Worm (Caenorhabditis elegans) whole organism, L1 larva: ENCODE data around the gene twk-6.

ENCODE experiments used
- C04F5.9 ChIP-seq: sonication (generic microtip); optimal IDR thresholded peaks from 2 replicates; lab custom pipeline; 2016; ENCODE audit warnings: missing genetic modification characterization, missing compliant biosample characterization
- Y116A8C.19 ChIP-seq: sonication (generic microtip); optimal IDR thresholded peaks from 2 replicates; lab custom pipeline; 2016; ENCODE audit warnings: missing compliant biosample characterization, missing genetic modification characterization, borderline replicate concordance
- blmp-1 ChIP-seq: fragments of 150-350 bp; optimal IDR thresholded peaks from 2 replicates; lab custom pipeline; 2014; ENCODE audit warnings: missing biosample characterization, missing genetic modification characterization
- ceh-8 ChIP-seq: fragments of 200-800 bp; sonication (Bioruptor generic); optimal IDR thresholded peaks from 2 replicates; lab custom pipeline; 2018; ENCODE audit warnings: mild to moderate bottlenecking, missing genetic modification characterization, moderate library complexity, missing compliant biosample characterization
- ceh-82 ChIP-seq, 3 experiments: fragments of 150-350 bp in 1 of 3; sonication (generic microtip) in 2 of 3; optimal IDR thresholded peaks; 2 replicates each; lab custom pipeline; 2014 to 2017; ENCODE audit warnings: missing biosample characterization in 3 of 3, missing genetic modification characterization in 3 of 3
- ceh-88 ChIP-seq: fragments of 200-800 bp; sonication (Bioruptor generic); IDR thresholded peaks from 2 replicates; pipeline ENCODE4 v1.3.6; 2022; ENCODE audit warnings: missing genetic modification characterization, missing compliant biosample characterization
- ces-1 ChIP-seq: fragments of 150-350 bp; optimal IDR thresholded peaks from 2 replicates; lab custom pipeline; 2014; ENCODE audit warnings: missing biosample characterization, missing genetic modification reagents, missing genetic modification characterization
- dpl-1 ChIP-seq, 3 experiments: fragments of 150-350 bp in 2 of 3; sonication (generic microtip) in 1 of 3; optimal IDR thresholded peaks; 2 replicates each; lab custom pipeline; 2014 to 2017; ENCODE audit warnings: missing biosample characterization in 3 of 3, missing genetic modification characterization in 3 of 3, missing genetic modification reagents in 3 of 3
- dsc-1 ChIP-seq: sonication (generic microtip); optimal IDR thresholded peaks from 2 replicates; lab custom pipeline; 2016; ENCODE audit warnings: mild to moderate bottlenecking, missing genetic modification characterization, missing compliant biosample characterization
- efl-1 ChIP-seq, 4 experiments: fragments of 150-350 bp; optimal IDR thresholded peaks in 3 of 4; peaks in 1 of 4; 1 replicate in 1 of 4; 2 replicates in 3 of 4; lab custom pipeline; 2014; ENCODE audit warnings: missing biosample characterization in 2 of 4, missing genetic modification characterization in 2 of 4, missing genetic modification reagents in 2 of 4
- elt-3 ChIP-seq, 6 experiments: fragments of 150-350 bp in 1 of 6; sonication (generic microtip); optimal IDR thresholded peaks; 2 replicates each; lab custom pipeline; 2017 to 2018; ENCODE audit warnings: missing biosample characterization in 6 of 6, missing genetic modification characterization in 6 of 6, inconsistent platforms in 1 of 6
- fkh-4 ChIP-seq: sonication (generic microtip); optimal IDR thresholded peaks from 2 replicates; lab custom pipeline; 2016; ENCODE audit warnings: missing compliant biosample characterization, missing genetic modification characterization, borderline replicate concordance
- fkh-8 ChIP-seq: sonication (generic microtip); optimal IDR thresholded peaks from 2 replicates; lab custom pipeline; 2016; ENCODE audit warnings: mild to moderate bottlenecking, missing genetic modification characterization, missing compliant biosample characterization
- grh-1 ChIP-seq: fragments of 200-800 bp; sonication (Bioruptor generic); IDR thresholded peaks from 2 replicates; pipeline ENCODE4 v1.3.6; 2022; ENCODE audit warnings: missing genetic modification reagents, missing genetic modification characterization, missing compliant biosample characterization
- jun-1 ChIP-seq: fragments of 150-350 bp; optimal IDR thresholded peaks from 2 replicates; lab custom pipeline; 2014; ENCODE audit warnings: missing biosample characterization, missing genetic modification reagents, missing genetic modification characterization
- lin-13 ChIP-seq: fragments of 150-350 bp; optimal IDR thresholded peaks from 2 replicates; lab custom pipeline; 2014; ENCODE audit warnings: missing biosample characterization, missing genetic modification reagents, missing genetic modification characterization
- lin-14 ChIP-seq: fragments of 200-800 bp; sonication (Bioruptor generic); optimal IDR thresholded peaks from 2 replicates; lab custom pipeline; 2018; ENCODE audit warnings: mild to moderate bottlenecking, missing genetic modification characterization, moderate library complexity, missing compliant biosample characterization
- lin-15B ChIP-seq: fragments of 150-350 bp; sonication (generic microtip); optimal IDR thresholded peaks from 3 replicates; lab custom pipeline; 2014; ENCODE audit warnings: missing biosample characterization, missing genetic modification characterization
- lin-35 ChIP-seq, 2 experiments: fragments of 150-350 bp; optimal IDR thresholded peaks; 2 replicates each; lab custom pipeline; 2014; ENCODE audit warnings: missing biosample characterization in 2 of 2, missing genetic modification characterization in 2 of 2, missing genetic modification reagents in 2 of 2
- lin-39 ChIP-seq: fragments of 150-350 bp; optimal IDR thresholded peaks from 2 replicates; lab custom pipeline; 2014; ENCODE audit warnings: missing biosample characterization, missing genetic modification reagents, missing genetic modification characterization
- lsy-2 ChIP-seq, 2 experiments: fragments of 150-350 bp; optimal IDR thresholded peaks; 2 replicates each; lab custom pipeline; 2014; ENCODE audit warnings: missing biosample characterization in 2 of 2, missing genetic modification characterization in 2 of 2
- mdl-1 ChIP-seq, 2 experiments: fragments of 150-350 bp; optimal IDR thresholded peaks; 2 replicates each; lab custom pipeline; 2014 to 2017; ENCODE audit warnings: missing biosample characterization in 2 of 2, missing genetic modification characterization in 2 of 2, inconsistent platforms in 1 of 2
- mef-2 ChIP-seq: fragments of 150-350 bp; optimal IDR thresholded peaks from 2 replicates; lab custom pipeline; 2014; ENCODE audit warnings: missing biosample characterization, missing genetic modification characterization
- mep-1 ChIP-seq: fragments of 150-350 bp; optimal IDR thresholded peaks from 2 replicates; lab custom pipeline; 2014; ENCODE audit warnings: missing biosample characterization, missing genetic modification characterization
- nhr-11 ChIP-seq: fragments of 150-350 bp; optimal IDR thresholded peaks from 2 replicates; lab custom pipeline; 2014; ENCODE audit warnings: missing biosample characterization, missing genetic modification characterization
- nhr-19 ChIP-seq: fragments of 200-800 bp; sonication (Bioruptor generic); conservative IDR thresholded peaks from 2 replicates; pipeline ENCODE4 v1.3.6; 2022; ENCODE audit warnings: missing genetic modification characterization, missing compliant biosample characterization
- nhr-20 ChIP-seq: sonication (generic microtip); optimal IDR thresholded peaks from 2 replicates; lab custom pipeline; 2016; ENCODE audit warnings: mild to moderate bottlenecking, missing genetic modification characterization, missing compliant biosample characterization
- nhr-28 ChIP-seq: fragments of 150-350 bp; optimal IDR thresholded peaks from 2 replicates; lab custom pipeline; 2014; ENCODE audit warnings: missing biosample characterization, missing genetic modification characterization
- nhr-47 ChIP-seq: sonication (generic microtip); optimal IDR thresholded peaks from 2 replicates; lab custom pipeline; 2016; ENCODE audit warnings: mild to moderate bottlenecking, missing genetic modification characterization, moderate library complexity, missing compliant biosample characterization
- nhr-71 ChIP-seq: sonication (generic microtip); optimal IDR thresholded peaks from 2 replicates; lab custom pipeline; 2016; ENCODE audit warnings: mild to moderate bottlenecking, missing genetic modification characterization, moderate library complexity, missing compliant biosample characterization
- nhr-85 ChIP-seq: sonication (generic microtip); peaks from one replicate; lab custom pipeline; 2016; ENCODE audit warnings: missing genetic modification characterization, inconsistent platforms, missing compliant biosample characterization
- pag-3 ChIP-seq: sonication (generic microtip); optimal IDR thresholded peaks from 2 replicates; lab custom pipeline; 2017; ENCODE audit warnings: missing genetic modification characterization, mild to moderate bottlenecking, missing compliant biosample characterization, antibody characterized with exemption, borderline replicate concordance; ENCODE audit not compliant: insufficient read depth
- pqm-1 ChIP-seq: sonication (generic microtip); optimal IDR thresholded peaks from 3 replicates; lab custom pipeline; 2017; ENCODE audit warnings: missing biosample characterization, missing genetic modification characterization
- rnt-1 ChIP-seq: sonication (generic microtip); optimal IDR thresholded peaks from 2 replicates; lab custom pipeline; 2016; ENCODE audit warnings: mild to moderate bottlenecking, missing genetic modification characterization, moderate library complexity, missing compliant biosample characterization
- snpc-4 ChIP-seq: fragments of 150-350 bp; optimal IDR thresholded peaks from 2 replicates; lab custom pipeline; 2014; ENCODE audit warnings: missing biosample characterization, missing genetic modification characterization
- snu-23 ChIP-seq: sonication (generic microtip); optimal IDR thresholded peaks from 2 replicates; lab custom pipeline; 2016; ENCODE audit warnings: missing genetic modification characterization, missing compliant biosample characterization
- swsn-7 ChIP-seq: sonication (generic microtip); optimal IDR thresholded peaks from 2 replicates; lab custom pipeline; 2016; ENCODE audit warnings: missing genetic modification characterization, missing compliant biosample characterization
- unc-130 ChIP-seq: fragments of 150-350 bp; optimal IDR thresholded peaks from 2 replicates; lab custom pipeline; 2017; ENCODE audit warnings: missing biosample characterization, missing genetic modification characterization, inconsistent platforms
- unc-30 ChIP-seq: sonication (generic microtip); optimal IDR thresholded peaks from 2 replicates; lab custom pipeline; 2017; ENCODE audit warnings: missing biosample characterization, missing genetic modification characterization
- unc-86 ChIP-seq: sonication (generic microtip); optimal IDR thresholded peaks from 2 replicates; lab custom pipeline; 2016; ENCODE audit warnings: missing genetic modification characterization, missing compliant biosample characterization
- xbp-1 ChIP-seq: sonication (generic microtip); optimal IDR thresholded peaks from 2 replicates; lab custom pipeline; 2016; ENCODE audit warnings: missing genetic modification characterization, missing compliant biosample characterization

Gene twk-6

ce11 chrIII:4723922-4724321, 18.8 kb upstream of the twk-6 start (continued):
- TF ChIP-seq mdl-1 (tag; optimal IDR thresholded peaks at IDR 0.05; lab: Kevin White, UChicago), result no peak
- no peak for TF ChIP-seq pag-3 (tag; lab: Kevin White, UChicago)
- TF ChIP-seq nhr-28 (tag; lab: Kevin White, UChicago), result no peak
- TF ChIP-seq ceh-8 (GFP tag; lab: Kevin White, UChicago), result no peak
- TF ChIP-seq nhr-11 (tag; lab: Kevin White, UChicago), result no peak
- TF ChIP-seq lin-14 (GFP tag; lab: Kevin White, UChicago), result peak; percentile 69
- TF ChIP-seq elt-3 (tag; optimal IDR thresholded peaks at IDR 0.05; lab: Kevin White, UChicago), result no peak
- no peak for TF ChIP-seq blmp-1
- TF ChIP-seq jun-1 (tag; lab: Kevin White, UChicago), result no peak
- peak; percentile 50 for TF ChIP-seq nhr-71 (tag; lab: Kevin White, UChicago)
- TF ChIP-seq nhr-20 (tag; lab: Kevin White, UChicago), result no peak
- peak; percentile 8 for TF ChIP-seq dsc-1 (tag; lab: Kevin White, UChicago)
- TF ChIP-seq unc-86, result no peak
- no peak for TF ChIP-seq C04F5.9 (tag; lab: Kevin White, UChicago)
- TF ChIP-seq lsy-2 (tag; optimal IDR thresholded peaks at IDR 0.05; lab: Kevin White, UChicago), result peak in 1 of 2 experiments; percentile 46
- no peak; the same call in 1 of the 2 replicates for TF ChIP-seq nhr-19
- no peak for TF ChIP-seq grh-1
- no peak for TF ChIP-seq ceh-88 (GFP tag; lab: Robert Waterston, UW)
- peak in 1 of 2 experiments; percentile 18 for TF ChIP-seq lin-35 (GFP tag; optimal IDR thresholded peaks at IDR 0.05; lab: Kevin White, UChicago)
- peak; percentile 58 for TF ChIP-seq mep-1 (tag; lab: Kevin White, UChicago)
- TF ChIP-seq xbp-1 (tag; lab: Kevin White, UChicago), result no peak
- no peak for TF ChIP-seq snpc-4
- peak; percentile 26 for TF ChIP-seq mef-2 (tag; lab: Kevin White, UChicago)

- peak; percentile 30 for TF ChIP-seq nhr-20 (tag; lab: Kevin White, UChicago)
- peak; percentile 14 for TF ChIP-seq nhr-47 (tag; lab: Kevin White, UChicago)
- TF ChIP-seq unc-30 (tag; lab: Kevin White, UChicago), result no peak
- TF ChIP-seq dpl-1 (GFP tag; optimal IDR thresholded peaks at IDR 0.05; lab: Kevin White, UChicago), result peak in 1 of 3 experiments; percentile 5
- TF ChIP-seq ces-1 (GFP tag; lab: Kevin White, UChicago), result no peak
- TF ChIP-seq pqm-1 (tag; lab: Kevin White, UChicago), result no peak
- peak; percentile 32 for TF ChIP-seq swsn-7 (tag; lab: Kevin White, UChicago)
- TF ChIP-seq mdl-1 (tag; optimal IDR thresholded peaks at IDR 0.05; lab: Kevin White, UChicago), result peak in 1 of 2 experiments; percentile 19
- no peak for TF ChIP-seq lin-13 (GFP tag; lab: Kevin White, UChicago)
- peak; percentile 88 for TF ChIP-seq dsc-1 (tag; lab: Kevin White, UChicago)
- peak; percentile 54 to 70 for TF ChIP-seq lsy-2 (tag; optimal IDR thresholded peaks at IDR 0.05; lab: Kevin White, UChicago)
- TF ChIP-seq nhr-85 (tag; lab: Kevin White, UChicago), result no peak
- no peak for TF ChIP-seq Y116A8C.19 (tag; lab: Kevin White, UChicago)
- TF ChIP-seq rnt-1 (tag; lab: Kevin White, UChicago), result peak; percentile 56
- TF ChIP-seq lin-39, result peak; percentile 51
- TF ChIP-seq blmp-1, result no peak
- TF ChIP-seq unc-130 (tag; lab: Kevin White, UChicago), result peak; percentile 4
- TF ChIP-seq efl-1 (optimal IDR thresholded peaks at IDR 0.05; lab: Kevin White, UChicago), result peak in 1 of 2 experiments; percentile 30
- no peak for TF ChIP-seq efl-1 (GFP tag; optimal IDR thresholded peaks at IDR 0.05 in 1 of 2; lab: Kevin White, UChicago)
- peak; percentile 50 for TF ChIP-seq nhr-19
- peak; percentile 20 for TF ChIP-seq mep-1 (tag; lab: Kevin White, UChicago)
- TF ChIP-seq lin-14 (GFP tag; lab: Kevin White, UChicago), result peak; percentile 83
- no peak for TF ChIP-seq fkh-8 (tag; lab: Kevin White, UChicago)
- no peak for TF ChIP-seq ceh-82 (tag; optimal IDR thresholded peaks at IDR 0.05; lab: Kevin White, UChicago)
- TF ChIP-seq fkh-4 (tag; lab: Kevin White, UChicago), result peak; percentile 51
- TF ChIP-seq lin-15B (tag; lab: Kevin White, UChicago), result no peak
- peak; percentile 86 for TF ChIP-seq nhr-71 (tag; lab: Kevin White, UChicago)
- TF ChIP-seq snu-23, result peak; percentile 53
- TF ChIP-seq pag-3 (tag; lab: Kevin White, UChicago), result peak; percentile 32
Measured at ce11 chrIII:4731295-4731988, 11.3 kb upstream of the twk-6 start, which contains the start of gene F17C8.3. TSS of gene F17C8.3 (plus strand) at chrIII:4731938.
